Fruit fly (Drosophila melanogaster) whole organism, pupa: ENCODE results near the gene mAChR-C.

Experiments
- CG10348 ChIP-seq: fragments of 200-800 bp; sonication (Bioruptor generic); IDR thresholded peaks from 2 replicates; pipeline ENCODE4 v1.3.6; 2022; ENCODE audit warnings: missing biosample characterization, missing genetic modification characterization
- CG8301 ChIP-seq: fragments of 200-800 bp; sonication (Bioruptor generic); optimal IDR thresholded peaks from 2 replicates; lab custom pipeline; 2018; ENCODE audit warnings: missing biosample characterization, mild to moderate bottlenecking, missing genetic modification characterization
- fd96Ca ChIP-seq: fragments of 200-800 bp; sonication (Bioruptor generic); IDR thresholded peaks from 3 replicates; pipeline ENCODE4 v1.3.6; 2022; ENCODE audit warnings: missing biosample characterization, missing genetic modification characterization

- TF ChIP-seq fd96Ca (GFP tag; lab: Robert Waterston, UW) (peak; percentile 87), CG10348 (GFP tag; lab: Robert Waterston, UW) (peak; percentile 57), CG8301 (peak; percentile 72)
These were observed 38.3 kb downstream of the mAChR-C start for dm6 chrX:6794190-6794589.
